Fruit fly (Drosophila melanogaster): ENCODE measurements around the gene stai.

The stai gene

dm6 chr2L:6082936-6083627 lies 17.1 kb upstream of the stai start (continued):
- TF ChIP-seq Bdp1 (GFP tag; optimal IDR thresholded peaks at IDR 0.05) (peak; percentile 8), lab (GFP tag; optimal IDR thresholded peaks at IDR 0.05) (peak; percentile 56), CG10366 (GFP tag; IDR thresholded peaks at IDR 0.05) (no peak), Med (GFP tag) (peak; percentile 73), ranshi (GFP tag; IDR thresholded peaks at IDR 0.05) (no peak), Fer1 (GFP tag; optimal IDR thresholded peaks at IDR 0.05) (peak; percentile 57), Gug (GFP tag; IDR thresholded peaks at IDR 0.05) (no peak), CG12104 (GFP tag; optimal IDR thresholded peaks at IDR 0.05) (no peak), CG14014 (GFP tag; IDR thresholded peaks at IDR 0.05) (peak; percentile 11; the same call in 1 of the 2 replicates), sd (tag; optimal IDR thresholded peaks at IDR 0.05) (peak; percentile 80), fu2 (GFP tag; optimal IDR thresholded peaks at IDR 0.05) (no peak), CG16815 (GFP tag; optimal IDR thresholded peaks at IDR 0.05) (no peak), CG7556 (GFP tag; optimal IDR thresholded peaks at IDR 0.05) (peak; percentile 5), CG12071 (GFP tag; optimal IDR thresholded peaks at IDR 0.05) (peak; percentile 55), Nf-YA (GFP tag; IDR thresholded peaks at IDR 0.05) (no peak), CG13424 (tag; optimal IDR thresholded peaks at IDR 0.05) (peak; percentile 7), al (GFP tag; IDR thresholded peaks at IDR 0.05) (no peak), cato (GFP tag; optimal IDR thresholded peaks at IDR 0.05; ENCODE audit: borderline replicate concordance) (no peak), CG3065 (GFP tag; optimal IDR thresholded peaks at IDR 0.05) (no peak), maf-S (GFP tag; optimal IDR thresholded peaks at IDR 0.05) (no peak), pum (GFP tag; optimal IDR thresholded peaks at IDR 0.05) (no peak), Doc2 (GFP tag; IDR thresholded peaks at IDR 0.05) (no peak), CG1603 (tag; optimal IDR thresholded peaks at IDR 0.05) (peak; percentile 19), jing (GFP tag; optimal IDR thresholded peaks at IDR 0.05) (no peak), Vsx1 (GFP tag; optimal IDR thresholded peaks at IDR 0.05) (no peak), luna (GFP tag; optimal IDR thresholded peaks at IDR 0.05) (no peak), CG2678 (tag; optimal IDR thresholded peaks at IDR 0.05) (peak; percentile 4), sim (GFP tag; IDR thresholded peaks at IDR 0.05) (no peak), Opbp (GFP tag; IDR thresholded peaks at IDR 0.05; ENCODE audit: partially characterized antibody) (no peak), Ravus (GFP tag; IDR thresholded peaks at IDR 0.05) (no peak), CG11247 (GFP tag; IDR thresholded peaks at IDR 0.05) (no peak), kni (GFP tag; optimal IDR thresholded peaks at IDR 0.05) (peak; percentile 37), gce (GFP tag; IDR thresholded peaks at IDR 0.05) (no peak), CG7839 (tag; optimal IDR thresholded peaks at IDR 0.05) (no peak), rib (GFP tag; IDR thresholded peaks at IDR 0.05) (no peak), Bgb (GFP tag; IDR thresholded peaks at IDR 0.05; ENCODE audit: partially characterized antibody) (no peak), CG2199 (GFP tag; IDR thresholded peaks at IDR 0.05) (0 out of 3 replicates have a peak, but pooled peaks have one; percentile 24), Mes4 (GFP tag; optimal IDR thresholded peaks at IDR 0.05) (no peak), so (GFP tag; IDR thresholded peaks at IDR 0.05) (no peak), schlank (tag; optimal IDR thresholded peaks at IDR 0.05) (peak; percentile 8), sens (GFP tag) (peak; percentile 83), gem (tag; optimal IDR thresholded peaks at IDR 0.05) (peak; percentile 19), hkb (optimal IDR thresholded peaks at IDR 0.05) (no peak), hkb (GFP tag; IDR thresholded peaks at IDR 0.05) (0 out of 2 replicates have a peak, but pooled peaks have one; percentile 16), h (optimal IDR thresholded peaks at IDR 0.05) (no peak), Xbp1 (GFP tag; optimal IDR thresholded peaks at IDR 0.05) (no peak), eyg (GFP tag; optimal IDR thresholded peaks at IDR 0.05) (no peak), CG18011 (GFP tag; optimal IDR thresholded peaks at IDR 0.05) (peak; percentile 0), HHEX (GFP tag; optimal IDR thresholded peaks at IDR 0.05) (peak; percentile 45), dmrt99B (tag; optimal IDR thresholded peaks at IDR 0.05) (no peak), CG15269 (tag; optimal IDR thresholded peaks at IDR 0.05) (no peak)

Data from whole organism, embryonic.